Worm (Caenorhabditis elegans): ENCODE data around the gene dif-1.

The dif-1 gene

ce11 chrIV:7556265-7556866 lies 3.6 kb upstream of the dif-1 start, which contains the start of the genes F49E8.7, F49E8.8 and nprl-2:
F49E8.7 (minus strand) TSS chrIV:7556365.
F49E8.8 (plus strand) TSS chrIV:7556637.
nprl-2 (plus strand) TSS chrIV:7556816.
- TF ChIP-seq nhr-76 (tag; optimal IDR thresholded peaks at IDR 0.05) (no peak), hlh-1 (tag; optimal IDR thresholded peaks at IDR 0.05) (no peak), lin-13 (tag; optimal IDR thresholded peaks at IDR 0.05) (no peak), pha-4 (tag; optimal IDR thresholded peaks at IDR 0.05) (no peak), unc-39 (tag; optimal IDR thresholded peaks at IDR 0.05) (no peak), lin-32 (GFP tag; optimal IDR thresholded peaks at IDR 0.05) (no peak), ceh-43 (GFP tag; optimal IDR thresholded peaks at IDR 0.05) (no peak), blmp-1 (tag; optimal IDR thresholded peaks at IDR 0.05) (no peak), unc-62 (GFP tag; optimal IDR thresholded peaks at IDR 0.05) (no peak), mab-5 (tag; optimal IDR thresholded peaks at IDR 0.05) (no peak), M03D4.4 (tag; optimal IDR thresholded peaks at IDR 0.05) (no peak)

ce11 chrIV:7554351-7554750 lies 1.5 kb upstream of the dif-1 start, which contains the start of gene F49E8.6:
F49E8.6 (minus strand) TSS chrIV:7554667.
- TF ChIP-seq ceh-39 (tag; optimal IDR thresholded peaks at IDR 0.05) (no peak), ztf-11 (tag; optimal IDR thresholded peaks at IDR 0.05) (no peak), flh-1 (GFP tag; optimal IDR thresholded peaks at IDR 0.05) (no peak), unc-120 (tag; optimal IDR thresholded peaks at IDR 0.05; ENCODE audit: poor library complexity, severe bottlenecking) (no peak), ceh-83 (GFP tag; optimal IDR thresholded peaks at IDR 0.05) (no peak), snpc-4 (tag; optimal IDR thresholded peaks at IDR 0.05) (no peak), blmp-1 (tag; optimal IDR thresholded peaks at IDR 0.05) (no peak), lin-32 (GFP tag; optimal IDR thresholded peaks at IDR 0.05) (no peak), sem-2 (GFP tag; optimal IDR thresholded peaks at IDR 0.05) (no peak), nhr-28 (tag; optimal IDR thresholded peaks at IDR 0.05) (no peak), zip-8 (tag; optimal IDR thresholded peaks at IDR 0.05) (no peak), elt-3 (tag; optimal IDR thresholded peaks at IDR 0.05) (no peak), M03D4.4 (tag; optimal IDR thresholded peaks at IDR 0.05) (no peak), nhr-237 (tag; optimal IDR thresholded peaks at IDR 0.05) (no peak), sptf-1 (tag; optimal IDR thresholded peaks at IDR 0.05) (no peak), bed-3 (GFP tag; optimal IDR thresholded peaks at IDR 0.05) (no peak), unc-39 (tag; optimal IDR thresholded peaks at IDR 0.05) (no peak), cnd-1 (tag; optimal IDR thresholded peaks at IDR 0.05) (no peak), ceh-43 (GFP tag; optimal IDR thresholded peaks at IDR 0.05) (no peak)

ce11 chrIV:7552100-7552499 lies 708 bp downstream of the dif-1 start:
- TF ChIP-seq mab-5 (tag; optimal IDR thresholded peaks at IDR 0.05) (no peak), mep-1 (tag; optimal IDR thresholded peaks at IDR 0.05) (no peak), cnd-1 (tag; optimal IDR thresholded peaks at IDR 0.05) (no peak), ham-2 (GFP tag; optimal IDR thresholded peaks at IDR 0.05) (no peak), elt-1 (tag; optimal IDR thresholded peaks at IDR 0.05; ENCODE audit: borderline replicate concordance, insufficient read depth) (no peak), pha-4 (tag; optimal IDR thresholded peaks at IDR 0.05) (no peak)

ce11 chrIV:7551254-7551653 lies 1.6 kb downstream of the dif-1 start:
- TF ChIP-seq zip-8 (tag; optimal IDR thresholded peaks at IDR 0.05) (no peak), hlh-1 (tag; optimal IDR thresholded peaks at IDR 0.05) (no peak), mab-5 (tag; optimal IDR thresholded peaks at IDR 0.05) (no peak), unc-120 (tag; optimal IDR thresholded peaks at IDR 0.05; ENCODE audit: poor library complexity, severe bottlenecking) (no peak), drap-1 (GFP tag; optimal IDR thresholded peaks at IDR 0.05) (no peak), nhr-12 (tag; optimal IDR thresholded peaks at IDR 0.05) (no peak), mls-2 (tag; optimal IDR thresholded peaks at IDR 0.05) (no peak), nhr-76 (tag; optimal IDR thresholded peaks at IDR 0.05) (no peak), unc-39 (tag; optimal IDR thresholded peaks at IDR 0.05) (no peak), ham-2 (GFP tag; optimal IDR thresholded peaks at IDR 0.05) (no peak), lin-32 (GFP tag; optimal IDR thresholded peaks at IDR 0.05) (no peak), snpc-4 (tag; optimal IDR thresholded peaks at IDR 0.05) (no peak), M03D4.4 (tag; optimal IDR thresholded peaks at IDR 0.05) (no peak), nhr-28 (tag; optimal IDR thresholded peaks at IDR 0.05) (no peak), nhr-237 (tag; optimal IDR thresholded peaks at IDR 0.05) (no peak), ceh-39 (tag; optimal IDR thresholded peaks at IDR 0.05) (no peak), nhr-2 (tag; optimal IDR thresholded peaks at IDR 0.05) (no peak), ceh-43 (GFP tag; optimal IDR thresholded peaks at IDR 0.05) (no peak)
